Worm (Caenorhabditis elegans) whole organism, midembryonic: Measurements from ENCODE around the gene F23H11.4.

Source experiments
- T22C8.4 ChIP-seq: fragments of 200-800 bp; sonication (Bioruptor generic); IDR thresholded peaks from 2 replicates; pipeline ENCODE4 v1.3.6; 2022; ENCODE audit warnings: missing genetic modification characterization, missing compliant biosample characterization
- flt-1 ChIP-seq: fragments of 200-800 bp; sonication (Bioruptor generic); IDR thresholded peaks from 2 replicates; pipeline ENCODE4 v1.3.6; 2022; ENCODE audit warnings: missing genetic modification characterization, missing compliant biosample characterization
- klf-2 ChIP-seq: fragments of 200-800 bp; sonication (Bioruptor generic); conservative IDR thresholded peaks from 2 replicates; pipeline ENCODE4 v1.3.6; 2022; ENCODE audit warnings: missing genetic modification reagents, missing genetic modification characterization, missing compliant biosample characterization
- med-1 ChIP-seq: sonication (generic microtip); optimal IDR thresholded peaks from 2 replicates; lab custom pipeline; 2017; ENCODE audit warnings: missing genetic modification characterization, mild to moderate bottlenecking, missing compliant biosample characterization, antibody characterized with exemption, missing genetic modification reagents; ENCODE audit not compliant: insufficient read depth
- ztf-23 ChIP-seq: fragments of 200-800 bp; sonication (Bioruptor generic); IDR thresholded peaks from 2 replicates; pipeline ENCODE4 v1.3.6; 2022; ENCODE audit warnings: missing genetic modification reagents, missing genetic modification characterization, missing compliant biosample characterization
- ztf-29 ChIP-seq: fragments of 200-800 bp; sonication (Bioruptor generic); IDR thresholded peaks from 2 replicates; pipeline ENCODE4 v1.3.6; 2022; ENCODE audit warnings: missing genetic modification reagents, missing genetic modification characterization, missing compliant biosample characterization

DNA sequence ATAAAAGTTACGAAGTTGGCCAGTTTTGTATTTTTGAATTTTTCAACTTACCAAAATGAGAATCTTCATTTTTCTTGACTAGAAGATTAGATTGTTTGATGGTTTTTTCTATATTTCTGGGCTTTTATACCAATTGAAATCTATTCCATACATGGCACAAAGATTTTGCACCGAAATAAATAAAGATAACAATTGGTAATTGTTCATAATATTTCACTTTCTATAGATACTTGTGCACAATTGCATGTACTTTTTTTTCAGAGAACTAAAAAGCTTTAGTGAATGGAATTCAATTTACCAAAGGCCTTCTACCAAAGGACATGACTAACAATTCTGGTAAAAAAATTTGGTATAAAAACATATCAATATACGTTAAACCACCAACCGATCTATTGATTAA lies 47.2 kb upstream of the F23H11.4 start, which contains the start of the genes T12B5.15 and T12B5.14:
- no peak for TF ChIP-seq med-1 (GFP tag; lab: Kevin White, UChicago)
- TF ChIP-seq klf-2 = no peak
- no peak for TF ChIP-seq flt-1 (GFP tag; lab: Robert Waterston, UW)
- TF ChIP-seq ztf-29 (GFP tag; lab: Robert Waterston, UW) = no peak
- TF ChIP-seq T22C8.4 (GFP tag; lab: Robert Waterston, UW) = no peak
- TF ChIP-seq ztf-23 = no peak
